Fruit fly (Drosophila melanogaster): ENCODE data around the gene emc.

emc gene

dm6 chr3L:738523-739356 is 10.5 kb upstream of the emc start (continued):
- TF ChIP-seq CG4707 (GFP tag; optimal IDR thresholded peaks at IDR 0.05) (peak; percentile 80), gro (GFP tag; optimal IDR thresholded peaks at IDR 0.05) (peak; percentile 29), maf-S (GFP tag; optimal IDR thresholded peaks at IDR 0.05) (peak; percentile 31), CG7745 (tag; optimal IDR thresholded peaks at IDR 0.05) (peak; percentile 24), ci (GFP tag; IDR thresholded peaks at IDR 0.05) (peak; percentile 95), CG43689 (GFP tag; IDR thresholded peaks at IDR 0.05) (peak; percentile 74), CG4404 (GFP tag; IDR thresholded peaks at IDR 0.05) (peak; percentile 80), CG18619 (GFP tag; optimal IDR thresholded peaks at IDR 0.05) (peak; percentile 86), schlank (tag; optimal IDR thresholded peaks at IDR 0.05) (peak; percentile 45), CG8944 (GFP tag; optimal IDR thresholded peaks at IDR 0.05) (peak; percentile 42), Hey (tag; optimal IDR thresholded peaks at IDR 0.05) (peak; percentile 19), CG15073 (GFP tag; optimal IDR thresholded peaks at IDR 0.05) (peak; percentile 40), prd (optimal IDR thresholded peaks at IDR 0.05) (no peak), prd (GFP tag; IDR thresholded peaks at IDR 0.05) (peak; percentile 92), Fer2 (tag; optimal IDR thresholded peaks at IDR 0.05) (peak; percentile 70), bsh (GFP tag; optimal IDR thresholded peaks at IDR 0.05) (peak; percentile 92 to 97), HLH4C (GFP tag; IDR thresholded peaks at IDR 0.05; ENCODE audit: partially characterized antibody) (no peak), pho (GFP tag; optimal IDR thresholded peaks at IDR 0.05) (no peak), Gsc (GFP tag; IDR thresholded peaks at IDR 0.05) (peak; percentile 70), CG6791 (GFP tag; IDR thresholded peaks at IDR 0.05; ENCODE audit: partially characterized antibody) (no peak), CG3847 (GFP tag; IDR thresholded peaks at IDR 0.05) (peak; percentile 85), CG16863 (GFP tag; optimal IDR thresholded peaks at IDR 0.05) (peak; percentile 48), fd64A (GFP tag; optimal IDR thresholded peaks at IDR 0.05) (peak; percentile 82), CG11723 (GFP tag; optimal IDR thresholded peaks at IDR 0.05) (peak; percentile 89), CG6254 (GFP tag; optimal IDR thresholded peaks at IDR 0.05) (peak; percentile 94), vvl (GFP tag; IDR thresholded peaks at IDR 0.05) (peak; percentile 97), jing (GFP tag; optimal IDR thresholded peaks at IDR 0.05) (peak; percentile 80), Dip2 (GFP tag; IDR thresholded peaks at IDR 0.05) (no peak), klu (GFP tag; IDR thresholded peaks at IDR 0.05) (peak; percentile 80), lola (GFP tag; optimal IDR thresholded peaks at IDR 0.05) (peak in 1 of 3 experiments; percentile 95), lbe (GFP tag; optimal IDR thresholded peaks at IDR 0.05) (peak; percentile 88), CrebB (tag; optimal IDR thresholded peaks at IDR 0.05) (peak; percentile 71), ash1 (GFP tag; optimal IDR thresholded peaks at IDR 0.05) (no peak), CG3065 (GFP tag; optimal IDR thresholded peaks at IDR 0.05) (peak; percentile 85), disco-r (GFP tag; optimal IDR thresholded peaks at IDR 0.05) (no peak), phol (tag; optimal IDR thresholded peaks at IDR 0.05) (peak; percentile 94), CG11695 (GFP tag; IDR thresholded peaks at IDR 0.05) (peak; percentile 91), ro (GFP tag; IDR thresholded peaks at IDR 0.05) (peak; percentile 85), unc-4 (GFP tag; IDR thresholded peaks at IDR 0.05; ENCODE audit: partially characterized antibody) (no peak), CG1602 (GFP tag; optimal IDR thresholded peaks at IDR 0.05) (peak; percentile 89), CG2712 (tag; optimal IDR thresholded peaks at IDR 0.05) (peak; percentile 96), CG1603 (tag; optimal IDR thresholded peaks at IDR 0.05) (peak; percentile 71), ase (GFP tag; IDR thresholded peaks at IDR 0.05) (peak; percentile 86), en (GFP tag; optimal IDR thresholded peaks at IDR 0.05) (no peak), sim (GFP tag; IDR thresholded peaks at IDR 0.05) (peak; percentile 93), CkIIα-i1 (GFP tag; IDR thresholded peaks at IDR 0.05) (no peak), CG8290 (GFP tag; optimal IDR thresholded peaks at IDR 0.05) (peak; percentile 83), CG8290 (tag; optimal IDR thresholded peaks at IDR 0.05) (peak; percentile 44 to 69), sd (tag; optimal IDR thresholded peaks at IDR 0.05) (peak; percentile 68), Hsf (GFP tag; optimal IDR thresholded peaks at IDR 0.05) (peak; percentile 83)
